Fruit fly (Drosophila melanogaster) whole organism, wandering third instar larva: ENCODE results near the gene RpS27.

Source experiments
- CG32264 ChIP-seq: fragments of 200-800 bp; sonication (Bioruptor generic); optimal IDR thresholded peaks from 2 replicates; lab custom pipeline; 2016; ENCODE audit warnings: missing biosample characterization, missing genetic modification characterization
- CG9705 ChIP-seq: fragments of 200-800 bp; sonication (Bioruptor generic); optimal IDR thresholded peaks from 2 replicates; lab custom pipeline; 2018; ENCODE audit warnings: missing biosample characterization, mild to moderate bottlenecking, missing genetic modification characterization
- CrebA ChIP-seq: fragments of 200-800 bp; sonication (Bioruptor generic); optimal IDR thresholded peaks from 2 replicates; lab custom pipeline; 2016; ENCODE audit warnings: missing biosample characterization, mild to moderate bottlenecking, missing genetic modification characterization, borderline replicate concordance
- Dfd ChIP-seq: fragments of >200 bp; optimal IDR thresholded peaks from 2 replicates; lab custom pipeline; 2017; ENCODE audit warnings: missing biosample characterization, missing genetic modification characterization
- GATAd ChIP-seq: sonication (Bioruptor generic); optimal IDR thresholded peaks from 2 replicates; lab custom pipeline; 2016; ENCODE audit warnings: missing biosample characterization, missing genetic modification characterization
- HLH106 ChIP-seq: fragments of 200-800 bp; optimal IDR thresholded peaks from 3 replicates; lab custom pipeline; 2019; ENCODE audit warnings: missing biosample characterization, mild to moderate bottlenecking, missing genetic modification characterization, moderate library complexity
- Hnf4 ChIP-seq: fragments of 200-800 bp; sonication (Bioruptor generic); optimal IDR thresholded peaks from 2 replicates; lab custom pipeline; 2016; ENCODE audit warnings: missing biosample characterization, mild to moderate bottlenecking, missing genetic modification characterization
- Hr83 ChIP-seq: fragments of 200-300 bp; sonication (Bioruptor generic); optimal IDR thresholded peaks from 2 replicates; lab custom pipeline; 2016; ENCODE audit warnings: missing biosample characterization, mild to moderate bottlenecking, missing genetic modification characterization, moderate library complexity; ENCODE audit not compliant: poor library complexity, severe bottlenecking
- Mio ChIP-seq: sonication (Bioruptor generic); optimal IDR thresholded peaks from 2 replicates; lab custom pipeline; 2016; ENCODE audit warnings: missing biosample characterization, missing genetic modification characterization
- Myc ChIP-seq: fragments of >200 bp; optimal IDR thresholded peaks from 2 replicates; lab custom pipeline; 2017
- OdsH ChIP-seq: fragments of 200-800 bp; sonication (Bioruptor generic); optimal IDR thresholded peaks from 2 replicates; lab custom pipeline; 2016; ENCODE audit warnings: missing biosample characterization, mild to moderate bottlenecking, missing genetic modification characterization
- Rel ChIP-seq, 2 experiments: fragments of 200-800 bp; sonication (Bioruptor generic) in 1 of 2; optimal IDR thresholded peaks; 2 replicates in 1 of 2; 3 replicates in 1 of 2; lab custom pipeline; 2016 to 2019; ENCODE audit warnings: mild to moderate bottlenecking in 2 of 2, missing biosample characterization in 2 of 2, missing genetic modification characterization in 2 of 2, moderate library complexity in 1 of 2
- Sp1 ChIP-seq: fragments of 200-800 bp; sonication (Bioruptor generic); optimal IDR thresholded peaks from 3 replicates; lab custom pipeline; 2019; ENCODE audit warnings: missing biosample characterization, mild to moderate bottlenecking, missing genetic modification characterization, moderate library complexity
- Vsx2 ChIP-seq: fragments of 200-300, 225-300 bp; sonication (Bioruptor generic); optimal IDR thresholded peaks from 2 replicates; lab custom pipeline; 2018; ENCODE audit warnings: missing biosample characterization, missing genetic modification characterization; ENCODE audit not compliant: partially characterized antibody
- br ChIP-seq: fragments of 200-800 bp; sonication (Bioruptor generic); optimal IDR thresholded peaks from 2 replicates; lab custom pipeline; 2016; ENCODE audit warnings: missing biosample characterization, missing genetic modification characterization
- brk ChIP-seq: fragments of 200-800 bp; sonication (Bioruptor generic); optimal IDR thresholded peaks from 2 replicates; lab custom pipeline; 2016; ENCODE audit warnings: missing biosample characterization, mild to moderate bottlenecking, missing genetic modification characterization
- dl ChIP-seq, 2 experiments: fragments of 175-275, 200-275 bp in 1 of 2; fragments of 200-275 bp in 1 of 2; sonication (Bioruptor generic); optimal IDR thresholded peaks; lab custom pipeline; 2018; ENCODE audit warnings: mild to moderate bottlenecking in 2 of 2, missing biosample characterization in 2 of 2, missing genetic modification characterization in 2 of 2, moderate library complexity in 2 of 2; ENCODE audit not compliant: partially characterized antibody in 2 of 2, insufficient read depth in 1 of 2
- dmrt93B ChIP-seq: fragments of 200-800 bp; sonication (Bioruptor generic); optimal IDR thresholded peaks from 2 replicates; lab custom pipeline; 2018; ENCODE audit warnings: missing biosample characterization, mild to moderate bottlenecking, missing genetic modification characterization
- dsf ChIP-seq: sonication (Bioruptor generic); optimal IDR thresholded peaks from 2 replicates; lab custom pipeline; 2016; ENCODE audit warnings: missing biosample characterization, missing genetic modification characterization, borderline replicate concordance
- ey ChIP-seq: fragments of 200-800 bp; sonication (Bioruptor generic); optimal IDR thresholded peaks from 2 replicates; lab custom pipeline; 2016; ENCODE audit warnings: missing biosample characterization, missing genetic modification characterization
- foxo ChIP-seq, 2 experiments: fragments of 200-800 bp; sonication (Bioruptor generic); optimal IDR thresholded peaks; 2 replicates in 1 of 2; 3 replicates in 1 of 2; lab custom pipeline; 2016 to 2017; ENCODE audit warnings: missing biosample characterization in 2 of 2, missing genetic modification characterization in 2 of 2
- fru ChIP-seq: fragments of 200-800 bp; sonication (Bioruptor generic); optimal IDR thresholded peaks from 3 replicates; lab custom pipeline; 2016; ENCODE audit warnings: missing biosample characterization, mild to moderate bottlenecking, missing genetic modification characterization
- h ChIP-seq: fragments of 200-800 bp; sonication (Bioruptor generic); optimal IDR thresholded peaks from 3 replicates; lab custom pipeline; 2016; ENCODE audit warnings: missing biosample characterization, mild to moderate bottlenecking, missing genetic modification characterization
- jim ChIP-seq: fragments of 175-275, 200-325 bp; sonication (Bioruptor generic); optimal IDR thresholded peaks from 2 replicates; lab custom pipeline; 2016; ENCODE audit warnings: missing biosample characterization, mild to moderate bottlenecking, missing genetic modification characterization
- lola ChIP-seq: fragments of >200 bp; optimal IDR thresholded peaks from 2 replicates; lab custom pipeline; 2017; ENCODE audit warnings: missing biosample characterization, missing genetic modification characterization
- pan ChIP-seq: fragments of >200 bp; optimal IDR thresholded peaks from 2 replicates; lab custom pipeline; 2017
- psq ChIP-seq: fragments of 200-800 bp; sonication (Bioruptor generic); optimal IDR thresholded peaks from 3 replicates; lab custom pipeline; 2017; ENCODE audit warnings: missing biosample characterization, mild to moderate bottlenecking, missing genetic modification characterization, moderate library complexity
- rgr ChIP-seq: fragments of 200-800 bp; sonication (Bioruptor generic); optimal IDR thresholded peaks from 3 replicates; lab custom pipeline; 2016; ENCODE audit warnings: missing biosample characterization, mild to moderate bottlenecking, missing genetic modification characterization
- sage ChIP-seq: fragments of 200-800 bp; sonication (Bioruptor generic); optimal IDR thresholded peaks from 2 replicates; lab custom pipeline; 2016; ENCODE audit warnings: missing biosample characterization, mild to moderate bottlenecking, missing genetic modification characterization
- tai ChIP-seq: sonication (Bioruptor generic); optimal IDR thresholded peaks from 2 replicates; lab custom pipeline; 2016; ENCODE audit warnings: missing biosample characterization, missing genetic modification characterization
- usp ChIP-seq: fragments of >200 bp; optimal IDR thresholded peaks from 2 replicates; lab custom pipeline; 2017; ENCODE audit warnings: missing biosample characterization, missing genetic modification characterization

The RpS27 gene

dm6 chr3R:25292864-25293284 is 45.6 kb upstream of the RpS27 start, which contains the start of gene CG31098:
CG31098 (minus strand) TSS chr3R:25292977.
- TF ChIP-seq pan (no peak), CrebA (GFP tag; lab: Kevin White, UChicago) (peak; percentile 93), OdsH (GFP tag; lab: Kevin White, UChicago) (peak; percentile 16), Rel (GFP tag; optimal IDR thresholded peaks at IDR 0.05; lab: Kevin White, UChicago) (peak; percentile 85), Rel (tag; optimal IDR thresholded peaks at IDR 0.05; lab: Kevin White, UChicago) (no peak), HLH106 (tag; lab: Kevin White, UChicago) (no peak), brk (peak; percentile 74), sage (GFP tag; lab: Kevin White, UChicago) (peak; percentile 67), Sp1 (GFP tag; lab: Kevin White, UChicago) (no peak), rgr (GFP tag; lab: Kevin White, UChicago) (peak; percentile 21), h (GFP tag; lab: Kevin White, UChicago) (peak; percentile 64)
- TF ChIP-seq, all 38 proteins: peak for 7

- TF ChIP-seq Vsx2 (GFP tag; lab: Kevin White, UChicago), result no peak
- TF ChIP-seq ey, result no peak
- TF ChIP-seq brk, result no peak
- TF ChIP-seq usp (GFP tag; lab: Kevin White, UChicago), result no peak
- no peak for TF ChIP-seq CG9705 (GFP tag; lab: Kevin White, UChicago)
- TF ChIP-seq CrebA (GFP tag; lab: Kevin White, UChicago), result no peak
- no peak for TF ChIP-seq jim (GFP tag; lab: Kevin White, UChicago)
- TF ChIP-seq dsf, result no peak
- no peak for TF ChIP-seq Mio (GFP tag; lab: Kevin White, UChicago)
- TF ChIP-seq Rel (GFP tag; optimal IDR thresholded peaks at IDR 0.05; lab: Kevin White, UChicago), result no peak
- no peak for TF ChIP-seq Rel (tag; optimal IDR thresholded peaks at IDR 0.05; lab: Kevin White, UChicago)
- no peak for TF ChIP-seq rgr (GFP tag; lab: Kevin White, UChicago)
- TF ChIP-seq pan, result no peak
- no peak for TF ChIP-seq psq
- TF ChIP-seq dl (GFP tag; optimal IDR thresholded peaks at IDR 0.05; lab: Kevin White, UChicago; ENCODE audit: insufficient read depth in 1 of 2, partially characterized antibody in 2 of 2), result no peak
Measured at dm6 chr3R:25289589-25289988, 42.3 kb upstream of the RpS27 start, which contains the start of gene CG11893. CG11893 (plus strand) TSS chr3R:25289889.

- TF ChIP-seq usp (GFP tag; lab: Kevin White, UChicago), result no peak
- no peak for TF ChIP-seq OdsH (GFP tag; lab: Kevin White, UChicago)
- TF ChIP-seq Hnf4 (GFP tag; lab: Kevin White, UChicago), result no peak
- TF ChIP-seq dl (GFP tag; optimal IDR thresholded peaks at IDR 0.05; lab: Kevin White, UChicago; ENCODE audit: insufficient read depth in 1 of 2, partially characterized antibody in 2 of 2), result no peak
- TF ChIP-seq CG9705 (GFP tag; lab: Kevin White, UChicago), result no peak
- TF ChIP-seq brk, result no peak
- no peak for TF ChIP-seq fru (GFP tag; lab: Kevin White, UChicago)
- no peak for TF ChIP-seq dmrt93B (GFP tag; lab: Kevin White, UChicago)
- no peak for TF ChIP-seq Vsx2 (GFP tag; lab: Kevin White, UChicago)
- no peak for TF ChIP-seq psq
- TF ChIP-seq jim (GFP tag; lab: Kevin White, UChicago), result no peak
- TF ChIP-seq Dfd (GFP tag; lab: Kevin White, UChicago), result no peak
- no peak for TF ChIP-seq lola (GFP tag; lab: Kevin White, UChicago)
Measured at dm6 chr3R:25287128-25287527, 39.8 kb upstream of the RpS27 start, which contains the start of gene CG13658. CG13658 (plus strand) TSS chr3R:25287474.

dm6 chr3R:25285173-25285572 is 37.9 kb upstream of the RpS27 start, which contains the start of gene CG31104:
CG31104 (plus strand) TSS chr3R:25285473.
- TF ChIP-seq pan, result no peak
- TF ChIP-seq foxo (GFP tag; optimal IDR thresholded peaks at IDR 0.05; lab: Kevin White, UChicago), result no peak
- TF ChIP-seq sage (GFP tag; lab: Kevin White, UChicago), result no peak
- no peak for TF ChIP-seq dl (GFP tag; optimal IDR thresholded peaks at IDR 0.05; lab: Kevin White, UChicago; ENCODE audit: insufficient read depth in 1 of 2, partially characterized antibody in 2 of 2)
- TF ChIP-seq brk, result no peak
- no peak for TF ChIP-seq Vsx2 (GFP tag; lab: Kevin White, UChicago)
- TF ChIP-seq Dfd (GFP tag; lab: Kevin White, UChicago), result no peak
- TF ChIP-seq HLH106 (tag; lab: Kevin White, UChicago), result no peak
- no peak for TF ChIP-seq psq
- no peak for TF ChIP-seq dsf
- no peak for TF ChIP-seq rgr (GFP tag; lab: Kevin White, UChicago)
- no peak for TF ChIP-seq br (GFP tag; lab: Kevin White, UChicago)
- TF ChIP-seq GATAd (GFP tag; lab: Kevin White, UChicago), result no peak
- TF ChIP-seq tai, result no peak
- TF ChIP-seq Hr83, result no peak
- no peak for TF ChIP-seq usp (GFP tag; lab: Kevin White, UChicago)
- no peak for TF ChIP-seq CrebA (GFP tag; lab: Kevin White, UChicago)
- TF ChIP-seq Myc (lab: Kevin White, UChicago), result no peak
- no peak for TF ChIP-seq CG32264 (GFP tag; lab: Kevin White, UChicago)
